Worm (Caenorhabditis elegans): ENCODE measurements around the gene C18A11.2.

Gene C18A11.2

ce11 chrX:8089916-8090315, 22.5 kb downstream of the C18A11.2 start:
- TF ChIP-seq dpl-1 (GFP tag; optimal IDR thresholded peaks at IDR 0.05), result no peak
- no peak for TF ChIP-seq ceh-90 (tag; optimal IDR thresholded peaks at IDR 0.05)
- no peak for TF ChIP-seq skn-1 (tag; optimal IDR thresholded peaks at IDR 0.05)
- TF ChIP-seq lin-13 (GFP tag; optimal IDR thresholded peaks at IDR 0.05), result no peak
- TF ChIP-seq mab-9 (GFP tag; IDR thresholded peaks at IDR 0.05), result no peak
- TF ChIP-seq hlh-4 (tag; optimal IDR thresholded peaks at IDR 0.05), result no peak
- no peak for TF ChIP-seq pqm-1 (tag; optimal IDR thresholded peaks at IDR 0.05)
- peak in 4 of 6 experiments; percentile 16 to 60 (median 26) for TF ChIP-seq elt-3 (tag; optimal IDR thresholded peaks at IDR 0.05)
- no peak for TF ChIP-seq Y116A8C.19 (tag; optimal IDR thresholded peaks at IDR 0.05; ENCODE audit: borderline replicate concordance)
- peak; percentile 8 for TF ChIP-seq mep-1 (tag; optimal IDR thresholded peaks at IDR 0.05)
- no peak for TF ChIP-seq nhr-76 (tag; optimal IDR thresholded peaks at IDR 0.05)
- peak; percentile 68 for TF ChIP-seq pax-3 (tag; optimal IDR thresholded peaks at IDR 0.05)
- no peak for TF ChIP-seq fos-1 (tag; optimal IDR thresholded peaks at IDR 0.05)
- TF ChIP-seq ets-5 (GFP tag; IDR thresholded peaks at IDR 0.05), result no peak
- TF ChIP-seq nhr-19 (GFP tag; conservative IDR thresholded peaks at IDR 0.05), result peak; percentile 38
- no peak for TF ChIP-seq egl-13 (tag; optimal IDR thresholded peaks at IDR 0.05)
- TF ChIP-seq zip-4 (GFP tag; optimal IDR thresholded peaks at IDR 0.05), result no peak
- TF ChIP-seq xbp-1 (tag; optimal IDR thresholded peaks at IDR 0.05), result peak; percentile 17
- peak; percentile 11 for TF ChIP-seq rnt-1 (tag; optimal IDR thresholded peaks at IDR 0.05)
- TF ChIP-seq nhr-28 (tag; optimal IDR thresholded peaks at IDR 0.05), result no peak
- no peak for TF ChIP-seq efl-3 (GFP tag; optimal IDR thresholded peaks at IDR 0.05)
- TF ChIP-seq sptf-1 (tag; optimal IDR thresholded peaks at IDR 0.05), result no peak
- peak; percentile 31 for TF ChIP-seq nhr-11 (tag; optimal IDR thresholded peaks at IDR 0.05)
- TF ChIP-seq vab-15 (tag; optimal IDR thresholded peaks at IDR 0.05), result peak; percentile 19
- peak; percentile 14 to 52 for TF ChIP-seq lsy-2 (tag; optimal IDR thresholded peaks at IDR 0.05)
- TF ChIP-seq swsn-7 (tag; optimal IDR thresholded peaks at IDR 0.05), result peak; percentile 1
- no peak for TF ChIP-seq C04F5.9 (tag; optimal IDR thresholded peaks at IDR 0.05)
- peak; percentile 41 for TF ChIP-seq tbx-2 (tag; optimal IDR thresholded peaks at IDR 0.05)
- no peak for TF ChIP-seq ces-1 (GFP tag; optimal IDR thresholded peaks at IDR 0.05)
- TF ChIP-seq isw-1 (GFP tag; IDR thresholded peaks at IDR 0.05), result no peak
- no peak for TF ChIP-seq hlh-17 (GFP tag; optimal IDR thresholded peaks at IDR 0.05; ENCODE audit: borderline replicate concordance)
- no peak for TF ChIP-seq ceh-63 (GFP tag; optimal IDR thresholded peaks at IDR 0.05)
- no peak for TF ChIP-seq zag-1 (tag; optimal IDR thresholded peaks at IDR 0.05)
- TF ChIP-seq mef-2 (tag; optimal IDR thresholded peaks at IDR 0.05), result no peak
- no peak for TF ChIP-seq nhr-12 (tag; optimal IDR thresholded peaks at IDR 0.05)
- no peak for TF ChIP-seq unc-86 (tag; optimal IDR thresholded peaks at IDR 0.05)
- TF ChIP-seq sup-37 (GFP tag; optimal IDR thresholded peaks at IDR 0.05), result no peak
- TF ChIP-seq mdl-1 (tag; optimal IDR thresholded peaks at IDR 0.05), result peak in 1 of 2 experiments; percentile 37
- no peak for TF ChIP-seq irx-1 (tag; optimal IDR thresholded peaks at IDR 0.05)
- TF ChIP-seq lin-35 (GFP tag; optimal IDR thresholded peaks at IDR 0.05), result peak in 1 of 2 experiments; percentile 49
- no peak for TF ChIP-seq nhr-237 (tag; optimal IDR thresholded peaks at IDR 0.05)
- TF ChIP-seq unc-98 (GFP tag; IDR thresholded peaks at IDR 0.05), result no peak
- TF ChIP-seq aly-2 (tag; optimal IDR thresholded peaks at IDR 0.05), result no peak
- TF ChIP-seq snpc-4 (tag; optimal IDR thresholded peaks at IDR 0.05), result no peak
- TF ChIP-seq nhr-71 (tag; optimal IDR thresholded peaks at IDR 0.05), result peak; percentile 81
- TF ChIP-seq fkh-10 (GFP tag; optimal IDR thresholded peaks at IDR 0.05), result peak; percentile 44
- peak; percentile 68 for TF ChIP-seq nhr-47 (tag; optimal IDR thresholded peaks at IDR 0.05)
- TF ChIP-seq unc-62 (GFP tag; optimal IDR thresholded peaks at IDR 0.05), result no peak
- TF ChIP-seq jun-1 (tag; optimal IDR thresholded peaks at IDR 0.05), result no peak
- TF ChIP-seq lin-14 (GFP tag; optimal IDR thresholded peaks at IDR 0.05), result peak; percentile 69
- TF ChIP-seq ama-1 (optimal IDR thresholded peaks at IDR 0.05), result no peak
- no peak for TF ChIP-seq efl-1 (optimal IDR thresholded peaks at IDR 0.05)
- no peak for TF ChIP-seq efl-1 (GFP tag; optimal IDR thresholded peaks at IDR 0.05 in 1 of 2)
- TF ChIP-seq snu-23 (GFP tag; optimal IDR thresholded peaks at IDR 0.05), result peak; percentile 51
- peak; percentile 73 for TF ChIP-seq nhr-20 (tag; optimal IDR thresholded peaks at IDR 0.05)

Data from whole organism, L1 larva.